Worm (Caenorhabditis elegans) whole organism, L2 larva: ENCODE measurements around the gene K06A4.2.
A peak's percentile ranks its signal among the peaks of the same experiment; 100 is the strongest.

Experiments
- C34F6.9 ChIP-seq: fragments of 150-350 bp; optimal IDR thresholded peaks from 2 replicates; lab custom pipeline; 2014; ENCODE audit warnings: missing biosample characterization, missing genetic modification characterization
- ZK546.5 ChIP-seq: sonication (generic microtip); optimal IDR thresholded peaks from 2 replicates; lab custom pipeline; 2017; ENCODE audit warnings: missing biosample characterization, missing genetic modification characterization
- alr-1 ChIP-seq: fragments of 150-350 bp; optimal IDR thresholded peaks from 2 replicates; lab custom pipeline; 2014; ENCODE audit warnings: missing biosample characterization, missing genetic modification characterization
- ama-1 ChIP-seq: fragments of 150-350 bp; optimal IDR thresholded peaks from 2 replicates; lab custom pipeline; 2018; ENCODE audit warnings: inconsistent platforms
- ceh-16 ChIP-seq: fragments of 150-350 bp; optimal IDR thresholded peaks from 2 replicates; lab custom pipeline; 2014; ENCODE audit warnings: missing biosample characterization, missing genetic modification characterization
- ceh-82 ChIP-seq: fragments of 150-350 bp; optimal IDR thresholded peaks from 2 replicates; lab custom pipeline; 2014; ENCODE audit warnings: missing biosample characterization, missing genetic modification characterization
- crh-2 ChIP-seq: sonication (generic microtip); optimal IDR thresholded peaks from 2 replicates; lab custom pipeline; 2017; ENCODE audit warnings: missing biosample characterization, missing genetic modification characterization
- egl-27 ChIP-seq: sonication (generic microtip); optimal IDR thresholded peaks from 3 replicates; lab custom pipeline; 2017; ENCODE audit warnings: missing biosample characterization, missing genetic modification reagents, missing genetic modification characterization
- elt-1 ChIP-seq: fragments of 150-350 bp; optimal IDR thresholded peaks from 2 replicates; lab custom pipeline; 2014; ENCODE audit warnings: missing biosample characterization, missing genetic modification characterization
- elt-3 ChIP-seq: sonication (generic microtip); optimal IDR thresholded peaks from 2 replicates; lab custom pipeline; 2017; ENCODE audit warnings: missing biosample characterization, missing genetic modification characterization
- fos-1 ChIP-seq: fragments of 150-350 bp; optimal IDR thresholded peaks from 2 replicates; lab custom pipeline; 2014; ENCODE audit warnings: missing biosample characterization, missing genetic modification characterization
- gmeb-1 ChIP-seq: fragments of 150-350 bp; optimal IDR thresholded peaks from 2 replicates; lab custom pipeline; 2014; ENCODE audit warnings: missing biosample characterization, missing genetic modification characterization
- lin-11 ChIP-seq: fragments of 150-350 bp; sonication (generic microtip); optimal IDR thresholded peaks from 2 replicates; lab custom pipeline; 2014; ENCODE audit warnings: missing biosample characterization, missing genetic modification characterization, inconsistent platforms, mixed read lengths
- lin-13 ChIP-seq: fragments of 150-350 bp; optimal IDR thresholded peaks from 2 replicates; lab custom pipeline; 2014; ENCODE audit warnings: missing biosample characterization, missing genetic modification reagents, missing genetic modification characterization
- lin-39 ChIP-seq: fragments of 150-350 bp; optimal IDR thresholded peaks from 2 replicates; lab custom pipeline; 2014; ENCODE audit warnings: missing biosample characterization, missing genetic modification reagents, missing genetic modification characterization
- mbf-1 ChIP-seq: sonication (generic microtip); optimal IDR thresholded peaks from 2 replicates; lab custom pipeline; 2017; ENCODE audit warnings: missing biosample characterization, missing genetic modification characterization
- nhr-10 ChIP-seq: sonication (generic microtip); optimal IDR thresholded peaks from 2 replicates; lab custom pipeline; 2017; ENCODE audit warnings: missing biosample characterization, missing genetic modification characterization
- nhr-12 ChIP-seq: fragments of 150-350 bp; optimal IDR thresholded peaks from 2 replicates; lab custom pipeline; 2014; ENCODE audit warnings: missing biosample characterization, missing genetic modification characterization
- nhr-129 ChIP-seq: fragments of 150-350 bp; optimal IDR thresholded peaks from 2 replicates; lab custom pipeline; 2014; ENCODE audit warnings: missing biosample characterization, missing genetic modification characterization
- nhr-21 ChIP-seq: fragments of 150-350 bp; optimal IDR thresholded peaks from 2 replicates; lab custom pipeline; 2014; ENCODE audit warnings: missing biosample characterization, missing genetic modification characterization
- nhr-23 ChIP-seq: fragments of 150-350 bp; optimal IDR thresholded peaks from 2 replicates; lab custom pipeline; 2014; ENCODE audit warnings: missing biosample characterization, missing genetic modification reagents, missing genetic modification characterization
- nhr-25 ChIP-seq: fragments of 150-350 bp; sonication (generic microtip); optimal IDR thresholded peaks from 3 replicates; lab custom pipeline; 2014; ENCODE audit warnings: missing biosample characterization, missing genetic modification characterization
- skn-1 ChIP-seq: sonication (generic microtip); optimal IDR thresholded peaks from 2 replicates; lab custom pipeline; 2017; ENCODE audit warnings: missing biosample characterization, missing genetic modification characterization
- sma-9 ChIP-seq, 2 experiments: fragments of 150-350 bp in 1 of 2; sonication (generic microtip) in 1 of 2; optimal IDR thresholded peaks; 2 replicates each; lab custom pipeline; 2014 to 2016; ENCODE audit warnings: missing genetic modification characterization in 2 of 2, mild to moderate bottlenecking in 1 of 2, missing biosample characterization in 1 of 2, missing compliant biosample characterization in 1 of 2, missing genetic modification reagents in 1 of 2, moderate library complexity in 1 of 2
- snpc-4 ChIP-seq: fragments of 150-350 bp; optimal IDR thresholded peaks from 2 replicates; lab custom pipeline; 2014; ENCODE audit warnings: missing biosample characterization, missing genetic modification characterization
- unc-39 ChIP-seq: fragments of 150-350 bp; optimal IDR thresholded peaks from 2 replicates; lab custom pipeline; 2014; ENCODE audit warnings: missing biosample characterization, missing genetic modification characterization
- zag-1 ChIP-seq: fragments of 150-350 bp; optimal IDR thresholded peaks from 2 replicates; lab custom pipeline; 2014; ENCODE audit warnings: missing biosample characterization, missing genetic modification characterization
- ztf-1 ChIP-seq: fragments of 200-800 bp; sonication (Bioruptor generic); conservative IDR thresholded peaks from 2 replicates; pipeline ENCODE4 v1.3.6; 2022; ENCODE audit warnings: missing genetic modification characterization, missing compliant biosample characterization
- ztf-11 ChIP-seq: sonication (generic microtip); optimal IDR thresholded peaks from 2 replicates; lab custom pipeline; 2017; ENCODE audit warnings: missing biosample characterization, missing genetic modification characterization

The K06A4.2 gene

DNA sequence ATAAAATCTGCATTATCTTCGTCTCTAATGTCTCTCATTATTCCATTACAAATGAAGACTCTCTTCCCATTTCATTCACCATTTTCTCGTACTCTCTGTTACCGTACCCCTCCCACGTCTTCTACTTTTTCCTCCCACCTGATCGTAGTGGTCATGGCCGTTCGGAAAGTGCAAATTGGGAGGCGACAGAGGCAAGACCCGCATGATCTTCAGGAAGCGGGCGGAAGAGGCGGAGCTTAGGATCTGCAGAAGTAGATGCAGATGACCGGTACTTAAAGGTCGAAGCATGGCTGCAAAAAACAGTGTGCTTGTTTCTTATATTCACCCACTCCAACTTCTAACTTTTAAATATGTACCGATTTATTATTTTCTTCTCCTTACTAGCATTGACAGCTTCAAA lies 6.1 kb upstream of the K06A4.2 start, which contains the start of gene nas-3:
TSS of gene nas-3 (plus strand) at position 301 of the 400 bp plus-strand sequence.
- TF ChIP-seq lin-11 (tag; lab: Kevin White, UChicago), result no peak
- TF ChIP-seq alr-1 (tag; lab: Kevin White, UChicago), result no peak
- TF ChIP-seq fos-1 (tag; lab: Kevin White, UChicago), result no peak
- TF ChIP-seq nhr-10 (tag; lab: Kevin White, UChicago), result no peak
- TF ChIP-seq nhr-23 (tag; lab: Kevin White, UChicago), result no peak
- TF ChIP-seq nhr-12 (tag; lab: Kevin White, UChicago), result no peak
- TF ChIP-seq zag-1 (tag; lab: Kevin White, UChicago), result no peak
- no peak for TF ChIP-seq lin-13 (GFP tag; lab: Kevin White, UChicago)
- TF ChIP-seq nhr-25 (tag; lab: Kevin White, UChicago), result no peak
- TF ChIP-seq ceh-82 (tag; lab: Kevin White, UChicago), result no peak
- no peak for TF ChIP-seq ZK546.5 (tag; lab: Kevin White, UChicago)
- no peak for TF ChIP-seq nhr-21 (tag; lab: Kevin White, UChicago)
- TF ChIP-seq mbf-1 (tag; lab: Kevin White, UChicago), result no peak

DNA sequence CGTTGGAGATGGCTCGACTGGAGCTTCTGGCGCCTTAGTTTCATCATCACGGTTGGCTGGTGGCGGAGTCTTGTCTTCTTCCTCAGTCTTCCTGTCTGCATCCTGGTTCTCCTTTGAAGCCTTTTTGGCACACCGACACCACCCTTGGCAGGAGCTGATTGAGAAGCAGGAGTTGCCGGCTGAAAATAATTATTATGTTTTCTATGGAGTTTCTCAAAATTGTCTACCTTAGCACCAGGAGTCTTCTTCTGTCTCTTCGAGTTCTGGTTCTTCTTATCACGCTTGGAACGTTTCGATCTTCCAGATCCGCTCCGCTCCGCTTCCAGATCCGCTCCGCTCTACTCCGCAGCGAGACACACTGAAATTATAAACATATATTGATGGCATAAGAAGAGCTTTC lies 3.4 kb upstream of the K06A4.2 start, which contains the start of gene K06A4.6:
TSS of gene K06A4.6 (minus strand) at position 101 of the 400 bp plus-strand sequence.
- TF ChIP-seq ztf-11 (tag; lab: Kevin White, UChicago), result no peak
- TF ChIP-seq ceh-16 (tag; lab: Kevin White, UChicago), result no peak
- no peak for TF ChIP-seq ama-1 (lab: Kevin White, UChicago)

DNA sequence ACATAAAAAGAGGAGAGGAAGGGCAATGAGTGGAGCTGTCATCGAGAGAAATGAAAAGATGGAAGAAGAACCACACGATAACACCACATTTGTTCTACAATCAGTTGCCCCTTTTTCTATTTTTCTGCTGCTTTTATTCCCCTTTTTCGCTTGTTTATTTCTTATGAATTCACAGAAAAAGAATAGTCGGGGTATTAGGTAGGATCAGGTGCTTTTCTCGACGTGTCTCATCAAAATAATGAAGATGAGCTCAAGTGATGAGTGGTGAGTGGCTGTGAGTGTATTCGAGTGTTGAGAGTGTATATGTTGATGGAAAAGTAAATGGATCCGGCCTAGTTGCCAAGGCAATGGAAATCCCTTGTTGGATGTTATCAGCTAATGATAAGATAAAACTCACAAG lies 1.5 kb downstream of the K06A4.2 start:
- TF ChIP-seq lin-39 (tag; lab: Kevin White, UChicago) (no peak), zag-1 (tag; lab: Kevin White, UChicago) (no peak), elt-1 (no peak), sma-9 (GFP tag; optimal IDR thresholded peaks at IDR 0.05; lab: Kevin White, UChicago) (no peak), sma-9 (tag; optimal IDR thresholded peaks at IDR 0.05; lab: Kevin White, UChicago) (no peak), ztf-11 (tag; lab: Kevin White, UChicago) (no peak), ztf-1 (GFP tag; lab: Robert Waterston, UW) (no peak), nhr-12 (tag; lab: Kevin White, UChicago) (no peak), mbf-1 (tag; lab: Kevin White, UChicago) (no peak), nhr-25 (tag; lab: Kevin White, UChicago) (no peak), nhr-23 (tag; lab: Kevin White, UChicago) (no peak), crh-2 (tag; lab: Kevin White, UChicago) (no peak), nhr-129 (no peak), lin-11 (tag; lab: Kevin White, UChicago) (no peak), C34F6.9 (tag; lab: Kevin White, UChicago) (no peak)

DNA sequence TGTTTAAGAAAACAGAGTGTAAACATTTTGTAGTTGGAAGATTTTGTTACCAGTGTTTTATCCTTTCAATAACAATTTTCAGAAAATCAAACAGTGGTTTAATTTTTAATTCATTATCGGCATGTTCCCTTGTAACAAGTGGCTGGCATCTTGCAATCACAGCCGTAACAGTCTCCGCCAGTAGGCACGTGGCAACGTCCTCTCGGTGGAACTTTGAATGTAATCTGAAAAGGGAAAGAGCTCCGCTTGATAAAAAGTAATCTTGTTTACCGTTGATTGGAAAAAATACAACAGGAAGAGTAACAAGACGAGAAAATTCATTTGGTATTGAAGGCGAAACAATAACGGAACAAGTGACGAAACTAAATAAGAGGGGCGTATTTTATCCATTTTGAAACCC lies 5.4 kb downstream of the K06A4.2 start, which contains the start of gene K06A4.10:
TSS of gene K06A4.10 (minus strand) at position 390 of the 400 bp plus-strand sequence.
- peak; percentile 28 for TF ChIP-seq fos-1 (tag; lab: Kevin White, UChicago)
- no peak for TF ChIP-seq nhr-25 (tag; lab: Kevin White, UChicago)

DNA sequence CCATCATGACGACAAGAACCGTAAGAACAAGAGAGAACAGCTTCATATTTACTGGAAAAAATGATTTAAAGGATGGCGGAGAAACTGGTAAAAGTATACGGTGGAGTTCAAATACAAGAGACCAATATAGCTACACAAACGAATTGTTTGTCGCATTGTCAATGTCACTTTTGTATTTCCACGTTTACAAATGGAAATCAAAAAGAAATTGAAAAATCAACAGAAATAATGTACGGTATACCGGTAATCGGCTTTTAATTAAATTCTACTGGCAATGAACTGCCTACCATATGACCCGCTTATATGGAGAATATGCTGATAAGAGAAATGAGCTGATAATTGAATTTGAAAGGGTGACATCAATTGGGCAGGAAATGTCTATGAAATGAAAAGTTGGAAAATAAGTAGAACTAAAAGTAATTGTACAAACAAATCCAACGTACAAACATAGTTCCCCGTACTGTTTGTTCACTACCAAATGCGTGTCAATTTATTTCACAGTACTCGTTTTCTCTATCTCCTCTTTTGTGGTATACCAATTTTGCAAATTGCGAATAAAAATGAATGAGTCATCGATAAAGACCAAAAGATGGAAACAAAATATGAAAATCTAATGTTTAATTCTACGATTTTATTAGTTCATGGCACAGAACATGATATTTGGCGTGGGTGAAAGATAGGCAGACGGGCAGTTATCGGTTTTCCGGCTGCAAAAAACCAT lies 7.6 kb downstream of the K06A4.2 start, which contains the start of gene K06A4.7:
TSS of gene K06A4.7 (minus strand) at position 51 of the 721 bp plus-strand sequence.
- TF ChIP-seq gmeb-1 (no peak), ama-1 (lab: Kevin White, UChicago) (no peak), sma-9 (GFP tag; optimal IDR thresholded peaks at IDR 0.05; lab: Kevin White, UChicago) (peak; percentile 46), sma-9 (tag; optimal IDR thresholded peaks at IDR 0.05; lab: Kevin White, UChicago) (no peak), snpc-4 (tag; lab: Kevin White, UChicago) (no peak), unc-39 (tag; lab: Kevin White, UChicago) (no peak), fos-1 (tag; lab: Kevin White, UChicago) (peak; percentile 35), crh-2 (tag; lab: Kevin White, UChicago) (peak; percentile 45), egl-27 (tag; lab: Kevin White, UChicago) (no peak), skn-1 (tag; lab: Kevin White, UChicago) (no peak), nhr-10 (tag; lab: Kevin White, UChicago) (no peak)
- TF ChIP-seq, all 48 proteins: peak for 3

DNA sequence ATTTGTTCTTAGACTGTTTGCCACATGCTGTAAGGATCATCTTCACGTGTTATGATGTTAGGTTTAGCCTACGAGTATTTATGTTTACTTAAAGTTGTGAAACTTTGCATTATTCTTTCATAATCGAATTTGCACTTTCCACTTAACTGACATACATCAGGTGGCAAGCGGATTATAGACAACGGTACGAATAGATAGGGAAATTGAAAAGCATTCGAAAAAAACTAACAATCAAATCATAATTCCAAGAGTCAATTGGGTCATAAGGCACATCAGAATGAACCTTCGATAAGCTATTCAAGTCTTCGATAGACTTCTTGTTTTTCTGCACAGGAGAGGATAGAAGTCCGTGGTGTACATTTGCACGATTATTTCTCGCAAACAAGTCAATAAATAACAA lies 8.5 kb downstream of the K06A4.2 start:
- TF ChIP-seq sma-9 (GFP tag; optimal IDR thresholded peaks at IDR 0.05; lab: Kevin White, UChicago) (peak; percentile 44), sma-9 (tag; optimal IDR thresholded peaks at IDR 0.05; lab: Kevin White, UChicago) (no peak), C34F6.9 (tag; lab: Kevin White, UChicago) (no peak), alr-1 (tag; lab: Kevin White, UChicago) (no peak), ceh-16 (tag; lab: Kevin White, UChicago) (no peak), nhr-25 (tag; lab: Kevin White, UChicago) (no peak), snpc-4 (tag; lab: Kevin White, UChicago) (no peak), elt-3 (tag; lab: Kevin White, UChicago) (no peak), fos-1 (tag; lab: Kevin White, UChicago) (peak; percentile 27)
